Worm (Caenorhabditis elegans) whole organism, L4/young adult: ENCODE measurements around the gene T28F12.1.

Experiments
- W03F9.2 ChIP-seq: fragments of 150-350 bp; optimal IDR thresholded peaks from 2 replicates; lab custom pipeline; 2014; ENCODE audit warnings: missing biosample characterization, missing genetic modification characterization
- him-1 ChIP-seq: sonication (generic microtip); optimal IDR thresholded peaks from 2 replicates; lab custom pipeline; 2016; ENCODE audit warnings: missing genotype, missing genetic modification reagents, missing genetic modification characterization, missing compliant biosample characterization

- TF ChIP-seq W03F9.2 (tag; lab: Kevin White, UChicago) = no peak
- TF ChIP-seq him-1 (tag; lab: Kevin White, UChicago) = no peak
Observed at ce11 chrV:4501974-4502373, 10.9 kb upstream of the T28F12.1 start.
